Worm (Caenorhabditis elegans) whole organism, early embryonic: ENCODE data around the gene srz-102.

Experiments used
- B0310.2 ChIP-seq: sonication (generic microtip); optimal IDR thresholded peaks from 2 replicates; lab custom pipeline; 2016; ENCODE audit warnings: mild to moderate bottlenecking, missing genetic modification characterization, missing compliant biosample characterization
- F13C5.2 ChIP-seq: sonication (generic microtip); optimal IDR thresholded peaks from 2 replicates; lab custom pipeline; 2017; ENCODE audit warnings: mild to moderate bottlenecking, missing genetic modification characterization, inconsistent platforms, missing compliant biosample characterization
- aly-1 ChIP-seq: sonication (generic microtip); optimal IDR thresholded peaks from 2 replicates; lab custom pipeline; 2016; ENCODE audit warnings: missing genetic modification characterization, missing compliant biosample characterization
- ama-1 ChIP-seq: fragments of 150-350 bp; optimal IDR thresholded peaks from 2 replicates; lab custom pipeline; 2014
- ceh-13 ChIP-seq: fragments of 200-800 bp; sonication (Bioruptor generic); optimal IDR thresholded peaks from 2 replicates; lab custom pipeline; 2018; ENCODE audit warnings: mild to moderate bottlenecking, missing genetic modification characterization, missing compliant biosample characterization
- ceh-36 ChIP-seq: sonication (generic microtip); optimal IDR thresholded peaks from 2 replicates; lab custom pipeline; 2016; ENCODE audit warnings: missing genetic modification characterization, inconsistent platforms, missing compliant biosample characterization
- ets-7 ChIP-seq: sonication (generic microtip); optimal IDR thresholded peaks from 2 replicates; lab custom pipeline; 2016; ENCODE audit warnings: missing genotype, missing genetic modification characterization, missing compliant biosample characterization
- flt-1 ChIP-seq: fragments of 200-800 bp; sonication (Bioruptor generic); IDR thresholded peaks from 2 replicates; pipeline ENCODE4 v1.3.6; 2022; ENCODE audit warnings: missing genetic modification characterization, missing compliant biosample characterization
- hmbx-1 ChIP-seq: sonication (generic microtip); optimal IDR thresholded peaks from 2 replicates; lab custom pipeline; 2016; ENCODE audit warnings: mild to moderate bottlenecking, missing genetic modification characterization, missing compliant biosample characterization
- hmg-4 ChIP-seq: fragments of 200-800 bp; sonication (Bioruptor generic); optimal IDR thresholded peaks from 2 replicates; lab custom pipeline; 2018; ENCODE audit warnings: mild to moderate bottlenecking, missing genetic modification characterization, missing compliant biosample characterization
- hnd-1 ChIP-seq: sonication (generic microtip); optimal IDR thresholded peaks from 2 replicates; lab custom pipeline; 2016; ENCODE audit warnings: missing genetic modification characterization, missing compliant biosample characterization
- pes-1 ChIP-seq: fragments of 200-800 bp; sonication (Bioruptor generic); IDR thresholded peaks from 2 replicates; pipeline ENCODE4 v1.3.6; 2022; ENCODE audit warnings: missing genetic modification reagents, missing genetic modification characterization, missing compliant biosample characterization
- scrt-1 ChIP-seq: fragments of 200-800 bp; sonication (Bioruptor generic); IDR thresholded peaks from 2 replicates; pipeline ENCODE4 v1.3.6; 2022; ENCODE audit warnings: missing genetic modification characterization, missing compliant biosample characterization
- sea-1 ChIP-seq: fragments of 200-800 bp; sonication (Bioruptor generic); conservative IDR thresholded peaks from 2 replicates; pipeline ENCODE4 v1.3.6; 2022; ENCODE audit warnings: missing genetic modification characterization, missing compliant biosample characterization
- tbx-11 ChIP-seq: fragments of 200-800 bp; sonication (Bioruptor generic); IDR thresholded peaks from 2 replicates; pipeline ENCODE4 v1.3.6; 2022; ENCODE audit warnings: missing genetic modification characterization, missing compliant biosample characterization
- tbx-37 ChIP-seq: fragments of 200-800 bp; sonication (Bioruptor generic); conservative IDR thresholded peaks from 2 replicates; pipeline ENCODE4 v1.3.6; 2022; ENCODE audit warnings: missing genetic modification reagents, missing genetic modification characterization, missing compliant biosample characterization
- tra-4 ChIP-seq: sonication (generic microtip); optimal IDR thresholded peaks from 2 replicates; lab custom pipeline; 2017; ENCODE audit warnings: missing genetic modification characterization, missing compliant biosample characterization

srz-102 gene

ce11 chrV:16672198-16672597, 15.1 kb upstream of the srz-102 start, which contains the start of gene F14F8.8:
Gene F14F8.8 (minus strand): TSS chrV:16672298.
- no peak for TF ChIP-seq hnd-1 (tag; lab: Kevin White, UChicago)
- TF ChIP-seq ceh-13, result no peak
- no peak for TF ChIP-seq sea-1 (GFP tag; lab: Robert Waterston, UW)
- no peak for TF ChIP-seq tra-4
- TF ChIP-seq F13C5.2 (tag; lab: Kevin White, UChicago), result no peak
- no peak for TF ChIP-seq ets-7 (tag; lab: Kevin White, UChicago)
- TF ChIP-seq scrt-1 (GFP tag; lab: Robert Waterston, UW), result no peak
- no peak for TF ChIP-seq hmbx-1
- TF ChIP-seq ama-1, result no peak

- TF ChIP-seq hmbx-1, result no peak
- no peak for TF ChIP-seq ama-1
- TF ChIP-seq tbx-37 (GFP tag; lab: Robert Waterston, UW), result no peak
- no peak for TF ChIP-seq scrt-1 (GFP tag; lab: Robert Waterston, UW)
- no peak for TF ChIP-seq sea-1 (GFP tag; lab: Robert Waterston, UW)
- TF ChIP-seq F13C5.2 (tag; lab: Kevin White, UChicago), result no peak
- no peak for TF ChIP-seq hmg-4 (GFP tag; lab: Kevin White, UChicago)
- no peak for TF ChIP-seq flt-1
- TF ChIP-seq tra-4, result no peak
- TF ChIP-seq B0310.2 (tag; lab: Kevin White, UChicago), result no peak
- no peak for TF ChIP-seq tbx-11 (GFP tag; lab: Robert Waterston, UW)
- TF ChIP-seq ets-7 (tag; lab: Kevin White, UChicago), result no peak
- TF ChIP-seq ceh-36 (tag; lab: Kevin White, UChicago), result no peak
- TF ChIP-seq ceh-13, result no peak
These were observed 12.9 kb upstream of the srz-102 start for ce11 chrV:16674399-16674798.

- no peak for TF ChIP-seq ceh-13
- TF ChIP-seq B0310.2 (tag; lab: Kevin White, UChicago), result no peak
- no peak for TF ChIP-seq hmbx-1
- TF ChIP-seq ets-7 (tag; lab: Kevin White, UChicago), result no peak
- no peak for TF ChIP-seq sea-1 (GFP tag; lab: Robert Waterston, UW)
- TF ChIP-seq aly-1 (tag; lab: Kevin White, UChicago), result no peak
- no peak for TF ChIP-seq tbx-11 (GFP tag; lab: Robert Waterston, UW)
- no peak for TF ChIP-seq tra-4
- TF ChIP-seq F13C5.2 (tag; lab: Kevin White, UChicago), result no peak
- TF ChIP-seq flt-1, result no peak
- no peak for TF ChIP-seq hmg-4 (GFP tag; lab: Kevin White, UChicago)
- TF ChIP-seq ceh-36 (tag; lab: Kevin White, UChicago), result no peak
- no peak for TF ChIP-seq scrt-1 (GFP tag; lab: Robert Waterston, UW)
- TF ChIP-seq pes-1 (GFP tag; lab: Robert Waterston, UW), result no peak
- TF ChIP-seq hnd-1 (tag; lab: Kevin White, UChicago), result no peak
- no peak for TF ChIP-seq tbx-37 (GFP tag; lab: Robert Waterston, UW)
These were observed 11.8 kb upstream of the srz-102 start, which contains the start of gene srz-1 for ce11 chrV:16675553-16675952. Gene srz-1 (plus strand): TSS chrV:16675853.

ce11 chrV:16679237-16679636, 8.1 kb upstream of the srz-102 start, which contains the start of gene srz-103:
Gene srz-103 (minus strand): TSS chrV:16679337.
- TF ChIP-seq tbx-11 (GFP tag; lab: Robert Waterston, UW) (no peak), sea-1 (GFP tag; lab: Robert Waterston, UW) (no peak), flt-1 (no peak), ets-7 (tag; lab: Kevin White, UChicago) (no peak), F13C5.2 (tag; lab: Kevin White, UChicago) (no peak), tra-4 (no peak), tbx-37 (GFP tag; lab: Robert Waterston, UW) (no peak), hmbx-1 (no peak), hnd-1 (tag; lab: Kevin White, UChicago) (no peak), B0310.2 (tag; lab: Kevin White, UChicago) (no peak), aly-1 (tag; lab: Kevin White, UChicago) (no peak)

ce11 chrV:16679981-16680380, 7.3 kb upstream of the srz-102 start, which contains the start of gene srw-44:
Gene srw-44 (plus strand): TSS chrV:16680281.
- TF ChIP-seq F13C5.2 (tag; lab: Kevin White, UChicago) (no peak), flt-1 (no peak)

- TF ChIP-seq aly-1 (tag; lab: Kevin White, UChicago), result no peak
- TF ChIP-seq F13C5.2 (tag; lab: Kevin White, UChicago), result no peak
- no peak for TF ChIP-seq pes-1 (GFP tag; lab: Robert Waterston, UW)
- TF ChIP-seq hnd-1 (tag; lab: Kevin White, UChicago), result no peak
- no peak for TF ChIP-seq B0310.2 (tag; lab: Kevin White, UChicago)
- TF ChIP-seq sea-1 (GFP tag; lab: Robert Waterston, UW), result no peak
- TF ChIP-seq hmg-4 (GFP tag; lab: Kevin White, UChicago), result no peak
- TF ChIP-seq ama-1, result no peak
- TF ChIP-seq tra-4, result no peak
- TF ChIP-seq scrt-1 (GFP tag; lab: Robert Waterston, UW), result no peak
- TF ChIP-seq ceh-13, result no peak
- TF ChIP-seq ceh-36 (tag; lab: Kevin White, UChicago), result no peak
- no peak for TF ChIP-seq hmbx-1
- TF ChIP-seq tbx-11 (GFP tag; lab: Robert Waterston, UW), result no peak
These were observed 4.4 kb upstream of the srz-102 start, which contains the start of gene srw-36 for ce11 chrV:16682886-16683285. Gene srw-36 (plus strand): TSS chrV:16683186.

ce11 chrV:16683359-16683758, 4.0 kb upstream of the srz-102 start:
- TF ChIP-seq scrt-1 (GFP tag; lab: Robert Waterston, UW) (no peak), hnd-1 (tag; lab: Kevin White, UChicago) (no peak), hmbx-1 (no peak), ets-7 (tag; lab: Kevin White, UChicago) (no peak), tra-4 (no peak), F13C5.2 (tag; lab: Kevin White, UChicago) (no peak), hmg-4 (GFP tag; lab: Kevin White, UChicago) (no peak), sea-1 (GFP tag; lab: Robert Waterston, UW) (no peak), flt-1 (no peak), ama-1 (no peak), aly-1 (tag; lab: Kevin White, UChicago) (no peak), pes-1 (GFP tag; lab: Robert Waterston, UW) (no peak), tbx-11 (GFP tag; lab: Robert Waterston, UW) (no peak), tbx-37 (GFP tag; lab: Robert Waterston, UW) (no peak)
